Fruit fly (Drosophila melanogaster) whole organism, adult: ENCODE results near the gene Wdr81.

ENCODE experiments used
- CG11617 ChIP-seq: fragments of 200-800 bp; sonication (Bioruptor generic); optimal IDR thresholded peaks from 2 replicates; lab custom pipeline; 2017; ENCODE audit warnings: mild to moderate bottlenecking, missing biosample characterization, missing genetic modification reagents, missing genetic modification characterization
- CG12768 ChIP-seq: fragments of 200-800 bp; sonication (Bioruptor generic); optimal IDR thresholded peaks from 2 replicates; lab custom pipeline; 2017; ENCODE audit warnings: missing biosample characterization, missing genetic modification characterization, mild to moderate bottlenecking, moderate library complexity, missing genetic modification reagents
- CG14711 ChIP-seq: fragments of 200-800 bp; sonication (Bioruptor generic); optimal IDR thresholded peaks from 2 replicates; lab custom pipeline; 2018; ENCODE audit warnings: missing biosample characterization, mild to moderate bottlenecking, missing genetic modification characterization, moderate library complexity
- CG1620 ChIP-seq: fragments of 200-800 bp; sonication (Bioruptor generic); optimal IDR thresholded peaks from 2 replicates; lab custom pipeline; 2016; ENCODE audit warnings: missing biosample characterization, missing genetic modification characterization
- CG5204 ChIP-seq: fragments of 200-800 bp; sonication (Bioruptor generic); optimal IDR thresholded peaks from 2 replicates; lab custom pipeline; 2016; ENCODE audit warnings: missing biosample characterization, missing genetic modification characterization
- Clk ChIP-seq: fragments of 200-800 bp; sonication (Bioruptor generic); optimal IDR thresholded peaks from 2 replicates; lab custom pipeline; 2017; ENCODE audit warnings: missing biosample characterization, missing genetic modification characterization
- Crg-1 ChIP-seq: fragments of 200-800 bp; sonication (Bioruptor generic); optimal IDR thresholded peaks from 2 replicates; lab custom pipeline; 2016; ENCODE audit warnings: missing biosample characterization, missing genetic modification characterization
- Hr96 ChIP-seq: fragments of 200-800 bp; sonication (Bioruptor generic); optimal IDR thresholded peaks from 2 replicates; lab custom pipeline; 2016; ENCODE audit warnings: missing biosample characterization, missing genetic modification characterization
- Mnt ChIP-seq: fragments of 200-800 bp; sonication (Bioruptor generic); optimal IDR thresholded peaks from 2 replicates; lab custom pipeline; 2016; ENCODE audit warnings: missing biosample characterization, mild to moderate bottlenecking, missing genetic modification characterization
- cnc ChIP-seq, 2 experiments: fragments of >200 bp; optimal IDR thresholded peaks; 2 replicates each; lab custom pipeline; 2017
- kay ChIP-seq: fragments of 200-800 bp; sonication (Bioruptor generic); peaks from one replicate; lab custom pipeline; 2016; ENCODE audit warnings: missing biosample characterization, missing genetic modification characterization, borderline replicate concordance
- ovo ChIP-seq: fragments of 200-800 bp; sonication (Bioruptor generic); optimal IDR thresholded peaks from 2 replicates; lab custom pipeline; 2016; ENCODE audit warnings: missing biosample characterization, missing genetic modification characterization
- pad ChIP-seq: fragments of 200-800 bp; sonication (Bioruptor generic); optimal IDR thresholded peaks from 3 replicates; lab custom pipeline; 2017; ENCODE audit warnings: missing biosample characterization, missing genetic modification characterization, mild to moderate bottlenecking, moderate library complexity, missing genetic modification reagents

DNA sequence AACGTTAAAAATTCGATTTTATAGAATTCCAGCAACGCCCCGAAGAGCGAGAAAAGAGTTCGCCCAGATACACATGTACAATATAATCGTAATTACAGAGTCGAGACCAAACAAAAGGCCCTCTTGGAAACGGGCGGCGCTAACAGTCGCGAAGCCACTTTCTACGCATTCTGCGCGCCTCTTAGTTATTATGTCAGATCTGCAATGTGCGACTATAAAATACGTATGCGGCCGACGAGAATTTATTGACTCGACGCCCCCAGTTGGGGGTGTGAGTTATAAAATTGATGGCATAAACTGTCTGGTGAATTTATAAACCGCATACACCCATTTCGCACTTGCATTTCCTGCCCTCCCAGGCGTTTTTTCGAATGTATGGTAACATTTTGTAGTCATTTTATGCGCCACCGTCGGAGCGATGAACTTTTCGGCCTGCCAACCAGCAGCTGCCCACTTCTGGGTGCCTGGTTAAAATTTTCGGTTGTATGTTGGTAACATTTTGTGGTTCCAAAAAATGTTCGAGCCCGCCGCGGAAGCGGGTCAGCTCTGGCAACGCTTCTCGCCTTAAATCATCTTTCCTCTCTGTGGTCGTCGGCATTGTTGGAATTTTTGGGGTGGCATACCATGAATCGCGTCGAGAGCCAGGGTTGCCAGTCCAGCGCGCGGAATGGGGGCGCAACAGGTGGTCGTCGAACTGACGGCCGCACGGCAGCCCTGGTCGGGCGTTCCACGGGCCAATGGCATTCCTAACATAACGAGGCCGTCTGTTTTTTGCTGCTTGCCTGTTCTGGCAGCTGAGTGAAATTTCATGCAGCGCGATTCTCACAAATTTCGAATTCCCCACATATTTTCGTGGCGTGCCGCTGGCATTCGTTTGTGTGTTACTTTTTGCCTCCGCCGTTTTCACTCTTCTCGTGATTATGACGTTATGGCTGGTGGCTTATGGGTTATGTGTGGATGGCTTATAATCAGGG lies 8.8 kb downstream of the Wdr81 start:
- TF ChIP-seq Crg-1 (GFP tag; lab: Kevin White, UChicago) (no peak), Mnt (GFP tag; lab: Kevin White, UChicago) (peak; percentile 87), CG14711 (tag; lab: Kevin White, UChicago) (peak; percentile 100), kay (GFP tag; lab: Kevin White, UChicago) (peak; percentile 95), pad (GFP tag; lab: Kevin White, UChicago) (peak; percentile 48), CG11617 (GFP tag; lab: Kevin White, UChicago) (peak; percentile 93), CG5204 (GFP tag; lab: Kevin White, UChicago) (peak; percentile 10), CG12768 (GFP tag; lab: Kevin White, UChicago) (peak; percentile 94), ovo (GFP tag; lab: Kevin White, UChicago) (peak; percentile 35), CG1620 (no peak), cnc (optimal IDR thresholded peaks at IDR 0.05; lab: Kevin White, UChicago) (no peak), Hr96 (GFP tag; lab: Kevin White, UChicago) (peak; percentile 69), Clk (GFP tag; lab: Kevin White, UChicago) (no peak)
